Worm (Caenorhabditis elegans): ENCODE measurements around the gene Y49F6B.13.

Y49F6B.13 gene

ce11 chrII:3446647-3447046 is 24.9 kb downstream of the Y49F6B.13 start, which contains the start of the genes C16C8.20 and gldi-6:
Gene C16C8.20 (plus strand): TSS chrII:3446947.
Gene gldi-6 (plus strand): TSS chrII:3446947.
- TF ChIP-seq unc-86 (tag; optimal IDR thresholded peaks at IDR 0.05) = no peak
- TF ChIP-seq tlp-1 (tag; optimal IDR thresholded peaks at IDR 0.05) = no peak
- TF ChIP-seq ama-1 (optimal IDR thresholded peaks at IDR 0.05) = no peak
- TF ChIP-seq nhr-20 (tag; optimal IDR thresholded peaks at IDR 0.05) = no peak
- no peak for TF ChIP-seq sptf-1 (tag; optimal IDR thresholded peaks at IDR 0.05)
- no peak for TF ChIP-seq hpl-2 (GFP tag; optimal IDR thresholded peaks at IDR 0.05)
- no peak for TF ChIP-seq nhr-11 (tag; optimal IDR thresholded peaks at IDR 0.05)
- TF ChIP-seq nhr-237 (tag; optimal IDR thresholded peaks at IDR 0.05) = no peak
- no peak for TF ChIP-seq ceh-90 (tag; optimal IDR thresholded peaks at IDR 0.05)
- TF ChIP-seq ceh-8 (GFP tag; optimal IDR thresholded peaks at IDR 0.05) = no peak
- TF ChIP-seq nhr-90 (tag; optimal IDR thresholded peaks at IDR 0.05; ENCODE audit: poor library complexity) = no peak
- no peak for TF ChIP-seq sup-37 (GFP tag; optimal IDR thresholded peaks at IDR 0.05)
- no peak for TF ChIP-seq elt-2 (tag; optimal IDR thresholded peaks at IDR 0.05)

- no peak for TF ChIP-seq nhr-28 (tag; optimal IDR thresholded peaks at IDR 0.05)
- TF ChIP-seq hlh-17 (GFP tag; optimal IDR thresholded peaks at IDR 0.05; ENCODE audit: borderline replicate concordance) = no peak
- no peak for TF ChIP-seq isw-1 (GFP tag; IDR thresholded peaks at IDR 0.05)
- no peak for TF ChIP-seq aha-1 (tag; optimal IDR thresholded peaks at IDR 0.05)
- TF ChIP-seq snu-23 (GFP tag; optimal IDR thresholded peaks at IDR 0.05) = no peak
- no peak for TF ChIP-seq mep-1 (tag; optimal IDR thresholded peaks at IDR 0.05)
- TF ChIP-seq zip-4 (GFP tag; optimal IDR thresholded peaks at IDR 0.05) = no peak
- TF ChIP-seq hlh-4 (tag; optimal IDR thresholded peaks at IDR 0.05) = no peak
- no peak for TF ChIP-seq Y116A8C.19 (tag; optimal IDR thresholded peaks at IDR 0.05; ENCODE audit: borderline replicate concordance)
- no peak for TF ChIP-seq nhr-237 (tag; optimal IDR thresholded peaks at IDR 0.05)
- no peak for TF ChIP-seq ceh-82 (tag; optimal IDR thresholded peaks at IDR 0.05)
- no peak for TF ChIP-seq nhr-47 (tag; optimal IDR thresholded peaks at IDR 0.05)
- TF ChIP-seq ceh-63 (GFP tag; optimal IDR thresholded peaks at IDR 0.05) = no peak
- no peak for TF ChIP-seq C04F5.9 (tag; optimal IDR thresholded peaks at IDR 0.05)
- no peak for TF ChIP-seq alr-1 (tag; optimal IDR thresholded peaks at IDR 0.05; ENCODE audit: borderline replicate concordance)
- no peak for TF ChIP-seq ces-1 (GFP tag; optimal IDR thresholded peaks at IDR 0.05)
- TF ChIP-seq efl-1 (optimal IDR thresholded peaks at IDR 0.05) = no peak
- no peak for TF ChIP-seq efl-1 (GFP tag; optimal IDR thresholded peaks at IDR 0.05 in 1 of 2)
- TF ChIP-seq egl-27 (tag; optimal IDR thresholded peaks at IDR 0.05) = no peak
Observed at ce11 chrII:3445285-3445806, 26.2 kb downstream of the Y49F6B.13 start, which contains the start of the genes C16C8.5 and C16C8.16. Gene C16C8.5 (minus strand): TSS chrII:3445385. Gene C16C8.16 (plus strand): TSS chrII:3445756.

ce11 chrII:3444280-3444679 is 27.2 kb downstream of the Y49F6B.13 start, which contains the start of gene C16C8.4:
Gene C16C8.4 (minus strand): TSS chrII:3444380.
- no peak for TF ChIP-seq lir-3 (tag; optimal IDR thresholded peaks at IDR 0.05; ENCODE audit: poor library complexity)
- TF ChIP-seq mdl-1 (tag; optimal IDR thresholded peaks at IDR 0.05) = no peak

- TF ChIP-seq aly-2 (tag; optimal IDR thresholded peaks at IDR 0.05) = no peak
- no peak for TF ChIP-seq grh-1 (GFP tag; IDR thresholded peaks at IDR 0.05)
- TF ChIP-seq lsy-2 (tag; optimal IDR thresholded peaks at IDR 0.05) = no peak
- no peak for TF ChIP-seq nhr-76 (tag; optimal IDR thresholded peaks at IDR 0.05)
- TF ChIP-seq mdl-1 (tag; optimal IDR thresholded peaks at IDR 0.05) = no peak
- no peak for TF ChIP-seq alr-1 (tag; optimal IDR thresholded peaks at IDR 0.05; ENCODE audit: borderline replicate concordance)
- no peak for TF ChIP-seq pqm-1 (tag; optimal IDR thresholded peaks at IDR 0.05)
- TF ChIP-seq snu-23 (GFP tag; optimal IDR thresholded peaks at IDR 0.05) = no peak
- no peak for TF ChIP-seq nhr-28 (tag; optimal IDR thresholded peaks at IDR 0.05)
- TF ChIP-seq tbx-2 (tag; optimal IDR thresholded peaks at IDR 0.05) = no peak
- no peak for TF ChIP-seq ceh-8 (GFP tag; optimal IDR thresholded peaks at IDR 0.05)
- TF ChIP-seq egl-13 (tag; optimal IDR thresholded peaks at IDR 0.05) = no peak
- no peak for TF ChIP-seq fos-1 (tag; optimal IDR thresholded peaks at IDR 0.05)
- TF ChIP-seq vab-15 (tag; optimal IDR thresholded peaks at IDR 0.05) = no peak
- TF ChIP-seq sox-4 (tag; optimal IDR thresholded peaks at IDR 0.05) = no peak
- no peak for TF ChIP-seq nhr-237 (tag; optimal IDR thresholded peaks at IDR 0.05)
- TF ChIP-seq jun-1 (tag; optimal IDR thresholded peaks at IDR 0.05) = no peak
Observed at ce11 chrII:3443154-3443553, 28.3 kb downstream of the Y49F6B.13 start, which contains the start of gene C16C8.22. Gene C16C8.22 (minus strand): TSS chrII:3443254.

All from whole organism, L1 larva.